Fruit fly (Drosophila melanogaster): Measurements from ENCODE around the gene ush.

Gene ush

DNA sequence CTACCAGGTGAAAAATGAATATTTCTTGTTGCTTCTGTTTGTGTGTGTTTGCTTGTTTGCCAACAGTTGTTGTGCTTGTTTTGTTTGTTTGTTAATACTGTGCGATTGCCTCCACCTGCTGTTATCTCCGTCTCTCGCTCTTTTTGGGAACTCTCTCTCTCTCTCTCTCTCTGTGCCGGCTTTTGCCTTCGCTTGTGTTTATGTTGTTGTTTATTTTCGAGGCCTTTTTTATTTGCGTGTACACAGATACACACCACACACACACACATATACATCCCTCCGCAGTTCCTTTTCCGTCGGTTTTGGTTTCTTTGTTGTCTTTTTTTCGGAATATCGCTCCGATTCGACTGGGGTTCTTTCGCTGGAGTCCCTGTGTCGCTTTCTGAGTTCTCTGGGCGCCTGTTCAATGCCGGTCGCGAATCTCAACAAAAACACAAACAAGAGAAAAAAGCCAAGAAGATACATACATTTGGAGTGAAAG lies 34.6 kb downstream of the ush start (continued):
- TF ChIP-seq bowl (GFP tag; IDR thresholded peaks at IDR 0.05) (no peak), Dbx (GFP tag; IDR thresholded peaks at IDR 0.05) (0 out of 3 replicates have a peak, but pooled peaks have one; percentile 34), Doc3 (GFP tag; IDR thresholded peaks at IDR 0.05; ENCODE audit: partially characterized antibody) (0 out of 3 replicates have a peak, but pooled peaks have one; percentile 17), CG11696 (GFP tag; IDR thresholded peaks at IDR 0.05) (no peak), row (GFP tag; IDR thresholded peaks at IDR 0.05) (peak; percentile 7; the same call in 1 of the 3 replicates), stwl (tag; optimal IDR thresholded peaks at IDR 0.05) (peak; percentile 70), Nf-YB (GFP tag; optimal IDR thresholded peaks at IDR 0.05) (peak; percentile 75), NK7.1 (GFP tag; optimal IDR thresholded peaks at IDR 0.05) (peak; percentile 70), danr (GFP tag; IDR thresholded peaks at IDR 0.05) (no peak; the same call in 1 of the 2 replicates), sens (GFP tag) (peak; percentile 96), CG5953 (GFP tag; IDR thresholded peaks at IDR 0.05) (0 out of 2 replicates have a peak, but pooled peaks have one; percentile 5), Six4 (GFP tag; optimal IDR thresholded peaks at IDR 0.05) (peak; percentile 76), CG11723 (GFP tag; optimal IDR thresholded peaks at IDR 0.05) (peak; percentile 65), CG3847 (GFP tag; IDR thresholded peaks at IDR 0.05) (no peak), phol (tag; optimal IDR thresholded peaks at IDR 0.05) (peak; percentile 16), CG9437 (GFP tag; optimal IDR thresholded peaks at IDR 0.05) (no peak), Stat92E (GFP tag; optimal IDR thresholded peaks at IDR 0.05) (peak in 1 of 3 experiments; percentile 14), inv (GFP tag; IDR thresholded peaks at IDR 0.05; ENCODE audit: partially characterized antibody) (no peak), h (optimal IDR thresholded peaks at IDR 0.05) (no peak), CrebB (tag; optimal IDR thresholded peaks at IDR 0.05) (peak; percentile 67), Optix (GFP tag; IDR thresholded peaks at IDR 0.05) (no peak), D19A (tag; optimal IDR thresholded peaks at IDR 0.05) (peak; percentile 55), Hmx (GFP tag; optimal IDR thresholded peaks at IDR 0.05) (no peak), CG14860 (GFP tag; IDR thresholded peaks at IDR 0.05; ENCODE audit: partially characterized antibody) (no peak), HLH54F (GFP tag; optimal IDR thresholded peaks at IDR 0.05) (peak; percentile 48), cwo (GFP tag; optimal IDR thresholded peaks at IDR 0.05) (no peak), gro (GFP tag; optimal IDR thresholded peaks at IDR 0.05) (peak; percentile 50), Hr39 (optimal IDR thresholded peaks at IDR 0.05) (no peak), TFAM (GFP tag; optimal IDR thresholded peaks at IDR 0.05) (peak; percentile 52), CG9215 (GFP tag; IDR thresholded peaks at IDR 0.05) (no peak), unpg (GFP tag; optimal IDR thresholded peaks at IDR 0.05) (peak; percentile 61), nerfin-2 (GFP tag; IDR thresholded peaks at IDR 0.05; ENCODE audit: partially characterized antibody) (0 out of 2 replicates have a peak, but pooled peaks have one; percentile 31), Mes4 (GFP tag; optimal IDR thresholded peaks at IDR 0.05) (peak; percentile 82), sisA (GFP tag; IDR thresholded peaks at IDR 0.05) (no peak), CG14014 (GFP tag; IDR thresholded peaks at IDR 0.05) (peak; percentile 31; the same call in 1 of the 2 replicates), CG13287 (GFP tag; IDR thresholded peaks at IDR 0.05; ENCODE audit: partially characterized antibody) (no peak; the same call in 1 of the 2 replicates), Antp (GFP tag; optimal IDR thresholded peaks at IDR 0.05) (peak; percentile 47), CG2889 (GFP tag; IDR thresholded peaks at IDR 0.05) (no peak), mld (GFP tag; IDR thresholded peaks at IDR 0.05; ENCODE audit: partially characterized antibody) (no peak), CG7556 (GFP tag; optimal IDR thresholded peaks at IDR 0.05) (peak; percentile 65), vfl (GFP tag; optimal IDR thresholded peaks at IDR 0.05) (no peak), CG10366 (GFP tag; IDR thresholded peaks at IDR 0.05) (0 out of 2 replicates have a peak, but pooled peaks have one; percentile 9), CG6765 (GFP tag; optimal IDR thresholded peaks at IDR 0.05) (peak; percentile 55), lola (GFP tag; optimal IDR thresholded peaks at IDR 0.05) (peak in 1 of 3 experiments; percentile 75), MESR4 (GFP tag; optimal IDR thresholded peaks at IDR 0.05) (no peak), vvl (GFP tag; IDR thresholded peaks at IDR 0.05) (peak; percentile 71), CG14667 (GFP tag; IDR thresholded peaks at IDR 0.05) (no peak), CG9727 (GFP tag; optimal IDR thresholded peaks at IDR 0.05) (peak; percentile 81), CG8359 (GFP tag; optimal IDR thresholded peaks at IDR 0.05; ENCODE audit: borderline replicate concordance) (peak; percentile 86), esg (GFP tag; conservative IDR thresholded peaks at IDR 0.05) (no peak)

Measured in whole organism, embryonic.